Worm (Caenorhabditis elegans) whole organism, L3 larva: ENCODE results near the gene hipr-1.
A peak's percentile ranks its signal among the peaks of the same experiment; 100 is the strongest.

Source experiments
- R02D3.7 ChIP-seq: fragments of 150-350 bp; optimal IDR thresholded peaks from 2 replicates; lab custom pipeline; 2014; ENCODE audit warnings: missing biosample characterization, missing genetic modification characterization
- ama-1 ChIP-seq: fragments of 150-350 bp; optimal IDR thresholded peaks from 2 replicates; lab custom pipeline; 2018
- ceh-16 ChIP-seq: sonication (generic microtip); optimal IDR thresholded peaks from 2 replicates; lab custom pipeline; 2017; ENCODE audit warnings: missing biosample characterization, missing genetic modification characterization
- ceh-82 ChIP-seq: fragments of 150-350 bp; optimal IDR thresholded peaks from 2 replicates; lab custom pipeline; 2014; ENCODE audit warnings: missing biosample characterization, missing genetic modification characterization
- ceh-9 ChIP-seq: sonication (generic microtip); optimal IDR thresholded peaks from 2 replicates; lab custom pipeline; 2018; ENCODE audit warnings: missing biosample characterization, missing genetic modification characterization
- daf-12 ChIP-seq: fragments of 150-350 bp; optimal IDR thresholded peaks from 2 replicates; lab custom pipeline; 2014; ENCODE audit warnings: missing biosample characterization, missing genetic modification reagents, missing genetic modification characterization
- egl-27 ChIP-seq: sonication (generic microtip); optimal IDR thresholded peaks from 4 replicates; lab custom pipeline; 2017; ENCODE audit warnings: missing biosample characterization, missing genetic modification reagents, missing genetic modification characterization
- elt-1 ChIP-seq: fragments of 150-350 bp; optimal IDR thresholded peaks from 2 replicates; lab custom pipeline; 2014; ENCODE audit warnings: missing biosample characterization, missing genetic modification characterization
- elt-2 ChIP-seq: sonication (generic microtip); optimal IDR thresholded peaks from 2 replicates; lab custom pipeline; 2016; ENCODE audit warnings: missing genetic modification reagents, mild to moderate bottlenecking, missing genetic modification characterization, missing compliant biosample characterization
- elt-3 ChIP-seq, 3 experiments: fragments of 150-350 bp in 1 of 3; sonication (generic microtip) in 2 of 3; optimal IDR thresholded peaks; 2 replicates in 2 of 3; 4 replicates in 1 of 3; lab custom pipeline; 2014 to 2017; ENCODE audit warnings: missing biosample characterization in 3 of 3, missing genetic modification characterization in 3 of 3
- eor-1 ChIP-seq, 2 experiments: fragments of 150-350 bp; optimal IDR thresholded peaks; 2 replicates each; lab custom pipeline; 2014 to 2018; ENCODE audit warnings: missing biosample characterization in 2 of 2, missing genetic modification characterization in 2 of 2
- fkh-10 ChIP-seq: sonication (generic microtip); optimal IDR thresholded peaks from 2 replicates; lab custom pipeline; 2017; ENCODE audit warnings: missing biosample characterization, missing genetic modification reagents, missing genetic modification characterization
- fkh-2 ChIP-seq: fragments of 150-350 bp; optimal IDR thresholded peaks from 2 replicates; lab custom pipeline; 2014; ENCODE audit warnings: missing biosample characterization, missing genetic modification reagents, missing genetic modification characterization
- hmg-11 ChIP-seq: sonication (generic microtip); optimal IDR thresholded peaks from 2 replicates; lab custom pipeline; 2016; ENCODE audit warnings: missing genetic modification characterization, missing compliant biosample characterization
- jun-1 ChIP-seq: fragments of 150-350 bp; optimal IDR thresholded peaks from 2 replicates; lab custom pipeline; 2014; ENCODE audit warnings: missing biosample characterization, missing genetic modification reagents, missing genetic modification characterization
- lin-15B ChIP-seq: fragments of 150-350 bp; optimal IDR thresholded peaks from 2 replicates; lab custom pipeline; 2014; ENCODE audit warnings: missing biosample characterization, missing genetic modification characterization
- lsy-12 ChIP-seq: sonication (generic microtip); optimal IDR thresholded peaks from 2 replicates; lab custom pipeline; 2016; ENCODE audit warnings: mild to moderate bottlenecking, missing genetic modification characterization, missing compliant biosample characterization
- mdl-1 ChIP-seq: fragments of 150-350 bp; optimal IDR thresholded peaks from 2 replicates; lab custom pipeline; 2014; ENCODE audit warnings: missing biosample characterization, missing genetic modification characterization
- mml-1 ChIP-seq: fragments of 150-350 bp; sonication (generic microtip); optimal IDR thresholded peaks from 3 replicates; lab custom pipeline; 2014; ENCODE audit warnings: missing biosample characterization, missing genetic modification characterization
- nfya-1 ChIP-seq: sonication (generic microtip); optimal IDR thresholded peaks from 2 replicates; lab custom pipeline; 2017; ENCODE audit warnings: missing genetic modification characterization, mild to moderate bottlenecking, missing compliant biosample characterization, antibody characterized with exemption, moderate library complexity; ENCODE audit not compliant: insufficient read depth
- nhr-11 ChIP-seq: fragments of 150-350 bp; optimal IDR thresholded peaks from 2 replicates; lab custom pipeline; 2014; ENCODE audit warnings: missing biosample characterization, missing genetic modification characterization
- nhr-12 ChIP-seq: fragments of 150-350 bp; optimal IDR thresholded peaks from 2 replicates; lab custom pipeline; 2014; ENCODE audit warnings: missing biosample characterization, missing genetic modification characterization
- nhr-23 ChIP-seq: fragments of 150-350 bp; optimal IDR thresholded peaks from 2 replicates; lab custom pipeline; 2014; ENCODE audit warnings: missing biosample characterization, missing genetic modification reagents, missing genetic modification characterization
- nhr-237 ChIP-seq: fragments of 150-350 bp; optimal IDR thresholded peaks from 2 replicates; lab custom pipeline; 2014; ENCODE audit warnings: missing biosample characterization, missing genetic modification characterization
- nhr-25 ChIP-seq: sonication (generic microtip); optimal IDR thresholded peaks from 2 replicates; lab custom pipeline; 2017; ENCODE audit warnings: missing biosample characterization, missing genetic modification characterization
- nhr-28 ChIP-seq: fragments of 150-350 bp; optimal IDR thresholded peaks from 2 replicates; lab custom pipeline; 2014; ENCODE audit warnings: missing biosample characterization, missing genetic modification characterization
- nhr-43 ChIP-seq: sonication (generic microtip); optimal IDR thresholded peaks from 2 replicates; lab custom pipeline; 2016; ENCODE audit warnings: mild to moderate bottlenecking, missing genetic modification characterization, missing compliant biosample characterization; ENCODE audit not compliant: poor library complexity, severe bottlenecking
- nhr-67 ChIP-seq: fragments of 150-350 bp; optimal IDR thresholded peaks from 2 replicates; lab custom pipeline; 2014; ENCODE audit warnings: missing biosample characterization, missing genetic modification characterization
- nhr-77 ChIP-seq: fragments of 150-350 bp; optimal IDR thresholded peaks from 2 replicates; lab custom pipeline; 2014; ENCODE audit warnings: missing biosample characterization, missing genetic modification characterization
- pha-4 ChIP-seq: fragments of 150-350 bp; optimal IDR thresholded peaks from 2 replicates; lab custom pipeline; 2014; ENCODE audit warnings: missing biosample characterization, missing genetic modification reagents, missing genetic modification characterization
- pqm-1 ChIP-seq: fragments of 150-350 bp; optimal IDR thresholded peaks from 2 replicates; lab custom pipeline; 2017; ENCODE audit warnings: missing biosample characterization, missing genetic modification characterization, inconsistent platforms
- sea-2 ChIP-seq: fragments of 150-350 bp; sonication (generic microtip); optimal IDR thresholded peaks from 4 replicates; lab custom pipeline; 2014; ENCODE audit warnings: missing biosample characterization, missing genetic modification reagents, missing genetic modification characterization
- skn-1 ChIP-seq: fragments of 150-350 bp; optimal IDR thresholded peaks from 2 replicates; lab custom pipeline; 2014; ENCODE audit warnings: missing biosample characterization, missing genetic modification characterization
- tbx-2 ChIP-seq: sonication (generic microtip); optimal IDR thresholded peaks from 2 replicates; lab custom pipeline; 2016; ENCODE audit warnings: mild to moderate bottlenecking, missing genetic modification characterization, missing compliant biosample characterization
- unc-39 ChIP-seq: sonication (generic microtip); optimal IDR thresholded peaks from 4 replicates; lab custom pipeline; 2017; ENCODE audit warnings: missing biosample characterization, missing genetic modification characterization
- unc-62 ChIP-seq: fragments of 150-350 bp; sonication (generic microtip); optimal IDR thresholded peaks from 4 replicates; lab custom pipeline; 2014; ENCODE audit warnings: missing biosample characterization, missing genetic modification reagents, missing genetic modification characterization
- zag-1 ChIP-seq: fragments of 150-350 bp; optimal IDR thresholded peaks from 2 replicates; lab custom pipeline; 2014; ENCODE audit warnings: missing biosample characterization, missing genetic modification characterization
- ztf-4 ChIP-seq: fragments of 150-350 bp; optimal IDR thresholded peaks from 2 replicates; lab custom pipeline; 2014; ENCODE audit warnings: missing biosample characterization, missing genetic modification characterization

The hipr-1 gene

ce11 chrIII:8726019-8726894 lies 6.3 kb downstream of the hipr-1 start:
- no peak for TF ChIP-seq elt-3 (tag; optimal IDR thresholded peaks at IDR 0.05; lab: Kevin White, UChicago)
- TF ChIP-seq nhr-28 (tag; lab: Kevin White, UChicago): no peak
- no peak for TF ChIP-seq nhr-12 (tag; lab: Kevin White, UChicago)
- no peak for TF ChIP-seq zag-1 (tag; lab: Kevin White, UChicago)
- TF ChIP-seq fkh-2 (tag; lab: Kevin White, UChicago): no peak
- no peak for TF ChIP-seq skn-1 (tag; lab: Kevin White, UChicago)
- TF ChIP-seq nhr-43 (tag; lab: Kevin White, UChicago): no peak
- no peak for TF ChIP-seq nhr-77 (tag; lab: Kevin White, UChicago)
- no peak for TF ChIP-seq mdl-1
- no peak for TF ChIP-seq ceh-9 (tag; lab: Kevin White, UChicago)
- TF ChIP-seq elt-1 (tag; lab: Kevin White, UChicago): no peak
- TF ChIP-seq fkh-10: no peak
- TF ChIP-seq pha-4 (tag; lab: Kevin White, UChicago): no peak
- TF ChIP-seq unc-39 (tag; lab: Kevin White, UChicago): no peak
- TF ChIP-seq ceh-16 (tag; lab: Kevin White, UChicago): no peak
- no peak for TF ChIP-seq daf-12 (tag; lab: Kevin White, UChicago)
- TF ChIP-seq ceh-82: no peak
- no peak for TF ChIP-seq elt-2
- TF ChIP-seq lin-15B (tag; lab: Kevin White, UChicago): no peak

- TF ChIP-seq nhr-12 (tag; lab: Kevin White, UChicago): no peak
- no peak for TF ChIP-seq lsy-12
- no peak for TF ChIP-seq pha-4 (tag; lab: Kevin White, UChicago)
- TF ChIP-seq elt-2: no peak
- TF ChIP-seq nhr-67 (tag; lab: Kevin White, UChicago): no peak
- no peak for TF ChIP-seq ceh-82
- TF ChIP-seq sea-2 (GFP tag; lab: Kevin White, UChicago): no peak
- TF ChIP-seq ceh-16 (tag; lab: Kevin White, UChicago): no peak
- no peak for TF ChIP-seq zag-1 (tag; lab: Kevin White, UChicago)
- TF ChIP-seq unc-62 (GFP tag; lab: Kevin White, UChicago): no peak
- TF ChIP-seq unc-39 (tag; lab: Kevin White, UChicago): no peak
- TF ChIP-seq jun-1 (tag; lab: Kevin White, UChicago): no peak
- TF ChIP-seq, all 47 proteins: peak for 0
Measured at ce11 chrIII:8731310-8731709, 11.3 kb downstream of the hipr-1 start, which contains the start of gene ZK370.4. ZK370.4 (minus strand) TSS chrIII:8731410.

ce11 chrIII:8731973-8732372 lies 12.0 kb downstream of the hipr-1 start:
- no peak for TF ChIP-seq ceh-82
- no peak for TF ChIP-seq egl-27 (tag; lab: Kevin White, UChicago)
- no peak for TF ChIP-seq elt-1 (tag; lab: Kevin White, UChicago)
- no peak for TF ChIP-seq nhr-237 (tag; lab: Kevin White, UChicago)
- no peak for TF ChIP-seq pha-4 (tag; lab: Kevin White, UChicago)
- peak; percentile 0 for TF ChIP-seq elt-2
- peak; percentile 0 for TF ChIP-seq nhr-43 (tag; lab: Kevin White, UChicago)
- TF ChIP-seq nhr-77 (tag; lab: Kevin White, UChicago): no peak
- no peak for TF ChIP-seq elt-3 (tag; optimal IDR thresholded peaks at IDR 0.05; lab: Kevin White, UChicago)
- peak; percentile 42 for TF ChIP-seq nfya-1
- TF ChIP-seq nhr-25 (tag; lab: Kevin White, UChicago): peak; percentile 35
- TF ChIP-seq hmg-11 (tag; lab: Kevin White, UChicago): no peak
- TF ChIP-seq, all 47 proteins: peak for 4

- TF ChIP-seq lin-15B (tag; lab: Kevin White, UChicago) (no peak), nhr-12 (tag; lab: Kevin White, UChicago) (no peak), elt-2 (no peak), lsy-12 (no peak), skn-1 (tag; lab: Kevin White, UChicago) (no peak), ztf-4 (no peak), pha-4 (tag; lab: Kevin White, UChicago) (peak; percentile 100), nhr-11 (tag; lab: Kevin White, UChicago) (no peak), mml-1 (no peak), nhr-23 (tag; lab: Kevin White, UChicago) (no peak), eor-1 (tag; optimal IDR thresholded peaks at IDR 0.05; lab: Kevin White, UChicago) (no peak), unc-62 (GFP tag; lab: Kevin White, UChicago) (no peak), jun-1 (tag; lab: Kevin White, UChicago) (peak; percentile 33), elt-1 (tag; lab: Kevin White, UChicago) (no peak), nhr-25 (tag; lab: Kevin White, UChicago) (peak; percentile 15), egl-27 (tag; lab: Kevin White, UChicago) (peak; percentile 9), nhr-67 (tag; lab: Kevin White, UChicago) (no peak), ceh-16 (tag; lab: Kevin White, UChicago) (no peak), R02D3.7 (tag; lab: Kevin White, UChicago) (no peak), ama-1 (no peak), pqm-1 (tag; lab: Kevin White, UChicago) (peak; percentile 66), fkh-2 (tag; lab: Kevin White, UChicago) (no peak), ceh-9 (tag; lab: Kevin White, UChicago) (no peak), tbx-2 (tag; lab: Kevin White, UChicago) (no peak), daf-12 (tag; lab: Kevin White, UChicago) (no peak)
- TF ChIP-seq, all 47 proteins: peak for 5
Measured at ce11 chrIII:8733237-8733636, 13.2 kb downstream of the hipr-1 start.
